Worm (Caenorhabditis elegans) whole organism, L3 larva: Measurements from ENCODE around the gene F10B5.3.
A peak's percentile ranks its signal among the peaks of the same experiment; 100 is the strongest.

Source experiments
- ceh-9 ChIP-seq: sonication (generic microtip); optimal IDR thresholded peaks from 2 replicates; lab custom pipeline; 2018; ENCODE audit warnings: missing biosample characterization, missing genetic modification characterization
- nhr-25 ChIP-seq: sonication (generic microtip); optimal IDR thresholded peaks from 2 replicates; lab custom pipeline; 2017; ENCODE audit warnings: missing biosample characterization, missing genetic modification characterization
- pha-4 ChIP-seq: fragments of 150-350 bp; optimal IDR thresholded peaks from 2 replicates; lab custom pipeline; 2014; ENCODE audit warnings: missing biosample characterization, missing genetic modification reagents, missing genetic modification characterization
- skn-1 ChIP-seq: fragments of 150-350 bp; optimal IDR thresholded peaks from 2 replicates; lab custom pipeline; 2014; ENCODE audit warnings: missing biosample characterization, missing genetic modification characterization
- snpc-4 ChIP-seq: fragments of 150-350 bp; optimal IDR thresholded peaks from 2 replicates; lab custom pipeline; 2014; ENCODE audit warnings: missing biosample characterization, missing genetic modification characterization
- zag-1 ChIP-seq: fragments of 150-350 bp; optimal IDR thresholded peaks from 2 replicates; lab custom pipeline; 2014; ENCODE audit warnings: missing biosample characterization, missing genetic modification characterization

DNA sequence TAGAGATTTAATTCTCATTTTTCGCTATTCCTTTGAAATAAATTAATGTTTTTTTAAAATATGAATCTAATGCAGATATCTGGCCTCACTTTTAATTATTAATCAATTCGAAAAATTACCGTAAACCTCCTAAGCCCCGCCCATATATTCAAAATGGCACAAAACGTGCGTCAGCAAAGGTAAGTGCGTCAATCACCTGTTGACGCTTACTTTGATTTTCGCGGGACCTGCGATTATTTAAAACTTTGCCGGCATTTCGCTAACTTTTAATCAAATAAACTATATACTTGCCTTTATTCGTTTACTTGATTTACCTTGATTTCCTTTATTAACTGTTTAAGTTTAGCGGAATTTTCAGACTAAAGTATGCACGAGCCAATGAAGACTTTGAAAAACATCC, 8.2 kb upstream of the F10B5.3 start, which contains the start of gene pch-2:
- peak; percentile 53 for TF ChIP-seq nhr-25 (tag; lab: Kevin White, UChicago)
- TF ChIP-seq snpc-4, result peak; percentile 53
- TF ChIP-seq skn-1 (tag; lab: Kevin White, UChicago), result no peak
- no peak for TF ChIP-seq zag-1 (tag; lab: Kevin White, UChicago)
- peak; percentile 59 for TF ChIP-seq pha-4 (tag; lab: Kevin White, UChicago)
- TF ChIP-seq ceh-9 (tag; lab: Kevin White, UChicago), result no peak
